Fruit fly (Drosophila melanogaster): ENCODE measurements around the gene CG11162.
A peak's percentile ranks its signal among the peaks of the same experiment; 100 is the strongest.

The CG11162 gene

DNA sequence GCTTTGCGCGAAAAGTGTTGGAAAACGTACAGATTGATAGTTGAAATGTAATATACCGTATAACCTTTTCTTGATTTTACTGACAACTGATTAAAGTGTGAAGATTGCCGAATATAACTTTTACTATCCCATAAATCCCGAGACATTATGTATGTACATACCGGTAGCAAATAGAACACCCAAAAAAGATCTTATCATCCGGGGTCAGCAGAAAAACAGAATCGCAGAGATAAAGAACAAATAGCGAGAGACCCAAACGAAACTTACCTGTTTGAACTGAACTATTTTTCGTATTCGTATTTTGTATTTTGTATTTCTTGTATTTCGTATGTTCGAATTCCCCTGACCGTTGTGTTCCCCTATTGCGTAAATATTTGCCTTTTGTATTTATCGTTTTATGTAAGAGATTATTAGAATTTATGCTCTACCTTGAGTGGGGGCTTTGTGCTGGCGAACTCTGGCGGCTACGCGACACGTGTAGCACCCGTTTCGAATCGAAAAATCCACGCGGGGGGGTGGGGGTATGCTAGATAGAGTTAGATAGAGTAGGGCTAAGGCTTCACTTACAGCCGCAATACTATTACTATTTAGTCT is 43.3 kb upstream of the CG11162 start (continued):
- peak; percentile 58 for TF ChIP-seq Hmr (GFP tag; optimal IDR thresholded peaks at IDR 0.05)
- no peak for TF ChIP-seq eyg (GFP tag; optimal IDR thresholded peaks at IDR 0.05)
- no peak for TF ChIP-seq fd64A (GFP tag; optimal IDR thresholded peaks at IDR 0.05)
- TF ChIP-seq CG1832 (GFP tag; optimal IDR thresholded peaks at IDR 0.05), result no peak
- no peak for TF ChIP-seq ac (GFP tag; optimal IDR thresholded peaks at IDR 0.05)
- peak; percentile 37 for TF ChIP-seq sug (tag; optimal IDR thresholded peaks at IDR 0.05)
- TF ChIP-seq gsb (GFP tag; IDR thresholded peaks at IDR 0.05), result no peak
- TF ChIP-seq crol (GFP tag; IDR thresholded peaks at IDR 0.05), result peak; percentile 41
- TF ChIP-seq Kr (GFP tag; optimal IDR thresholded peaks at IDR 0.05), result peak; percentile 46
- no peak for TF ChIP-seq CG6254 (GFP tag; optimal IDR thresholded peaks at IDR 0.05)
- no peak for TF ChIP-seq stc (GFP tag; IDR thresholded peaks at IDR 0.05)
- no peak for TF ChIP-seq gce (GFP tag; IDR thresholded peaks at IDR 0.05)
- TF ChIP-seq grn (GFP tag; optimal IDR thresholded peaks at IDR 0.05), result no peak
- peak; percentile 87 for TF ChIP-seq sens (GFP tag)
- no peak for TF ChIP-seq sc (optimal IDR thresholded peaks at IDR 0.05)
- TF ChIP-seq sc (GFP tag; optimal IDR thresholded peaks at IDR 0.05), result no peak
- no peak for TF ChIP-seq CoRest (tag; optimal IDR thresholded peaks at IDR 0.05)
- TF ChIP-seq Hr78 (GFP tag; optimal IDR thresholded peaks at IDR 0.05), result no peak
- TF ChIP-seq Neu2 (GFP tag; optimal IDR thresholded peaks at IDR 0.05; ENCODE audit: borderline replicate concordance), result no peak
- TF ChIP-seq dimm (GFP tag; IDR thresholded peaks at IDR 0.05), result no peak
- no peak for TF ChIP-seq CG13624 (GFP tag; optimal IDR thresholded peaks at IDR 0.05)
- peak; percentile 35 for TF ChIP-seq CG1233 (GFP tag; optimal IDR thresholded peaks at IDR 0.05)
- no peak for TF ChIP-seq insv (GFP tag; optimal IDR thresholded peaks at IDR 0.05)
- TF ChIP-seq CG3726 (GFP tag; IDR thresholded peaks at IDR 0.05), result no peak
- TF ChIP-seq sima (GFP tag; optimal IDR thresholded peaks at IDR 0.05), result no peak
- no peak for TF ChIP-seq Trl (optimal IDR thresholded peaks at IDR 0.05)
- no peak for TF ChIP-seq Trl (GFP tag; optimal IDR thresholded peaks at IDR 0.05)
- TF ChIP-seq bsh (GFP tag; optimal IDR thresholded peaks at IDR 0.05), result no peak
- no peak for TF ChIP-seq CG17802 (tag; optimal IDR thresholded peaks at IDR 0.05)
- no peak for TF ChIP-seq Hsf (GFP tag; optimal IDR thresholded peaks at IDR 0.05)
- TF ChIP-seq dysf (GFP tag; IDR thresholded peaks at IDR 0.05), result no peak
- TF ChIP-seq CG15601 (tag; optimal IDR thresholded peaks at IDR 0.05), result peak; percentile 14
- no peak for TF ChIP-seq CG11696 (GFP tag; IDR thresholded peaks at IDR 0.05)
- TF ChIP-seq CG10366 (GFP tag; IDR thresholded peaks at IDR 0.05), result no peak
- no peak for TF ChIP-seq Scr (GFP tag; IDR thresholded peaks at IDR 0.05; ENCODE audit: partially characterized antibody)
- no peak for TF ChIP-seq CG7745 (tag; optimal IDR thresholded peaks at IDR 0.05)
- TF ChIP-seq CHES-1-like (GFP tag; optimal IDR thresholded peaks at IDR 0.05), result no peak
- TF ChIP-seq odd (GFP tag; optimal IDR thresholded peaks at IDR 0.05), result no peak
- TF ChIP-seq HmgD (GFP tag; optimal IDR thresholded peaks at IDR 0.05), result no peak
- no peak for TF ChIP-seq CG13894 (tag; optimal IDR thresholded peaks at IDR 0.05)
- peak; percentile 4 for TF ChIP-seq grau (tag; optimal IDR thresholded peaks at IDR 0.05)
- no peak for TF ChIP-seq dati (GFP tag; IDR thresholded peaks at IDR 0.05)
- TF ChIP-seq ci (GFP tag; IDR thresholded peaks at IDR 0.05), result peak; percentile 53; the same call in 2 of the 3 replicates
- TF ChIP-seq sna (GFP tag; IDR thresholded peaks at IDR 0.05; ENCODE audit: partially characterized antibody), result no peak
- TF ChIP-seq CG7786 (GFP tag; optimal IDR thresholded peaks at IDR 0.05), result no peak
- TF ChIP-seq CG2120 (GFP tag; optimal IDR thresholded peaks at IDR 0.05), result peak; percentile 30
- no peak for TF ChIP-seq CG9609 (GFP tag; optimal IDR thresholded peaks at IDR 0.05)
- no peak for TF ChIP-seq CG15696 (tag; optimal IDR thresholded peaks at IDR 0.05)
- TF ChIP-seq Asciz (GFP tag; optimal IDR thresholded peaks at IDR 0.05), result no peak
- peak in 1 of 2 experiments; percentile 21 for TF ChIP-seq tll (GFP tag; optimal IDR thresholded peaks at IDR 0.05)
- TF ChIP-seq CkIIα-i1 (GFP tag; IDR thresholded peaks at IDR 0.05), result no peak
